Worm (Caenorhabditis elegans): ENCODE data around the gene F52G2.3.
A peak's percentile ranks its signal among the peaks of the same experiment; 100 is the strongest.

The F52G2.3 gene

ce11 chrIV:13512112-13512569 is 35.9 kb downstream of the F52G2.3 start, which contains the start of gene puf-3 (continued):
- TF ChIP-seq xnd-1 (tag; optimal IDR thresholded peaks at IDR 0.05) (peak; percentile 98), atf-7 (tag; optimal IDR thresholded peaks at IDR 0.05) (no peak), K12H6.12 (tag; optimal IDR thresholded peaks at IDR 0.05) (no peak), Y79H2A.3 (GFP tag; conservative IDR thresholded peaks at IDR 0.05) (0 out of 2 replicates have a peak, but pooled peaks have one; percentile 54), madf-3 (GFP tag; IDR thresholded peaks at IDR 0.05) (peak; percentile 85; the same call in 1 of the 2 replicates), attf-3 (GFP tag; conservative IDR thresholded peaks at IDR 0.05) (no peak)

DNA sequence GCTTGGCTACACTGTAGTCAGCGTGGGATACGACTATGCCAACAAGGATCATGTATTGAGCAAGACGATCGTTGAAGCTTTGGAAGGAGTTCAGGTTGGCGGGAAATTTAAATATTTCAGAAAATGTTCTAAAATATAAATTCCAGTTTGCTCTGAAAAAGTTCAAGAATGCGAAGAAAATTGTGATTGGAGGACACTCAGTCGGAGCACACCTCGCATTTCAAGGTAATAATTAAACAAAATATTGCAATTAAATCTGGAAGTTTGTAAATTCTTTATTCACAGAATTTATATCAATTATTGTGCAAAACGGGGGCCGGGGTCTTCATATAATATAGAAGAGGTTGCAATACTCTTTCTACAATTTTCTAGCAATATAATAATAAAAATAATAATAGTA is 38.0 kb downstream of the F52G2.3 start:
- TF ChIP-seq fkh-3 (tag; optimal IDR thresholded peaks at IDR 0.05) = no peak
- peak; percentile 52 for TF ChIP-seq madf-8 (GFP tag; conservative IDR thresholded peaks at IDR 0.05)
- TF ChIP-seq mes-4 (tag; optimal IDR thresholded peaks at IDR 0.05) = no peak
- TF ChIP-seq hsf-1 (GFP tag; IDR thresholded peaks at IDR 0.05) = peak; percentile 76
- no peak for TF ChIP-seq somi-1 (GFP tag; optimal IDR thresholded peaks at IDR 0.05)
- peak; percentile 32 for TF ChIP-seq tbp1 (GFP tag; optimal IDR thresholded peaks at IDR 0.05)
- TF ChIP-seq attf-3 (GFP tag; conservative IDR thresholded peaks at IDR 0.05) = no peak
- peak; percentile 44 for TF ChIP-seq snpc-3.4 (tag; optimal IDR thresholded peaks at IDR 0.05)
- TF ChIP-seq F49E8.2 (tag; optimal IDR thresholded peaks at IDR 0.05; ENCODE audit: insufficient read depth) = peak; percentile 66
- TF ChIP-seq cebp-1 (GFP tag; IDR thresholded peaks at IDR 0.05) = no peak
- TF ChIP-seq cebp-1 (tag; optimal IDR thresholded peaks at IDR 0.05) = peak; percentile 38
- TF ChIP-seq F52B5.7 (tag; optimal IDR thresholded peaks at IDR 0.05) = peak; percentile 34
- TF ChIP-seq ekl-4 (GFP tag; IDR thresholded peaks at IDR 0.05) = peak; percentile 61; the same call in 1 of the 2 replicates
- peak; percentile 61 for TF ChIP-seq athp-1 (tag; optimal IDR thresholded peaks at IDR 0.05)
- no peak for TF ChIP-seq ceh-91 (GFP tag; IDR thresholded peaks at IDR 0.05)
- TF ChIP-seq nfya-2 (GFP tag; IDR thresholded peaks at IDR 0.05) = 0 out of 2 replicates have a peak, but pooled peaks have one; percentile 30
- TF ChIP-seq snpc-1.1 (tag; optimal IDR thresholded peaks at IDR 0.05; ENCODE audit: insufficient read depth) = peak; percentile 47
- peak; percentile 76; the same call in 1 of the 2 replicates for TF ChIP-seq Y53G8AR.9 (GFP tag; conservative IDR thresholded peaks at IDR 0.05)
- TF ChIP-seq let-607 (tag; optimal IDR thresholded peaks at IDR 0.05) = no peak
- TF ChIP-seq T07F8.4 (tag; optimal IDR thresholded peaks at IDR 0.05) = no peak
- no peak for TF ChIP-seq die-1 (tag; optimal IDR thresholded peaks at IDR 0.05)
- no peak for TF ChIP-seq F55B11.4 (tag; optimal IDR thresholded peaks at IDR 0.05; ENCODE audit: borderline replicate concordance, insufficient read depth)
- 0 out of 2 replicates have a peak, but pooled peaks have one; percentile 2 for TF ChIP-seq madf-3 (GFP tag; IDR thresholded peaks at IDR 0.05)
- peak; percentile 29; the same call in 1 of the 2 replicates for TF ChIP-seq pbrm-1 (GFP tag; IDR thresholded peaks at IDR 0.05)
- no peak for TF ChIP-seq zfh-2 (GFP tag; conservative IDR thresholded peaks at IDR 0.05)
- peak; percentile 92 for TF ChIP-seq attf-6 (GFP tag; IDR thresholded peaks at IDR 0.05)
- peak; percentile 31 for TF ChIP-seq tlf-1 (GFP tag; optimal IDR thresholded peaks at IDR 0.05)
- TF ChIP-seq ztf-18 (tag; optimal IDR thresholded peaks at IDR 0.05) = peak; percentile 33
- TF ChIP-seq Y79H2A.3 (GFP tag; conservative IDR thresholded peaks at IDR 0.05) = peak; percentile 87
- TF ChIP-seq efl-1 (GFP tag; optimal IDR thresholded peaks at IDR 0.05) = peak; percentile 35
- TF ChIP-seq Y95B8A.8 (GFP tag; IDR thresholded peaks at IDR 0.05) = peak; percentile 65; the same call in 1 of the 2 replicates
- TF ChIP-seq hrde-1 (tag; optimal IDR thresholded peaks at IDR 0.05; ENCODE audit: borderline replicate concordance) = peak; percentile 91
- no peak for TF ChIP-seq ceh-27 (GFP tag; optimal IDR thresholded peaks at IDR 0.05)
- TF ChIP-seq lin-26 (GFP tag; IDR thresholded peaks at IDR 0.05) = peak; percentile 74; the same call in 1 of the 2 replicates
- 0 out of 2 replicates have a peak, but pooled peaks have one; percentile 18 for TF ChIP-seq cebp-2 (GFP tag; IDR thresholded peaks at IDR 0.05)
- no peak for TF ChIP-seq B0261.1 (tag; optimal IDR thresholded peaks at IDR 0.05)
- no peak for TF ChIP-seq lin-40 (tag; optimal IDR thresholded peaks at IDR 0.05)
- no peak for TF ChIP-seq B0019.2 (GFP tag; conservative IDR thresholded peaks at IDR 0.05)
- TF ChIP-seq sptf-2 (GFP tag; optimal IDR thresholded peaks at IDR 0.05) = no peak
- no peak for TF ChIP-seq snpc-1.3 (tag; optimal IDR thresholded peaks at IDR 0.05; ENCODE audit: insufficient read depth)
- TF ChIP-seq D2030.7 (GFP tag; IDR thresholded peaks at IDR 0.05) = peak; percentile 63
